Worm (Caenorhabditis elegans) whole organism, late embryonic: Measurements from ENCODE around the gene H25P19.1.

Source experiments
- C08G9.2 ChIP-seq: sonication (generic microtip); optimal IDR thresholded peaks from 2 replicates; lab custom pipeline; 2016; ENCODE audit warnings: mild to moderate bottlenecking, missing genetic modification characterization, moderate library complexity, missing compliant biosample characterization
- K02D7.2 ChIP-seq: sonication (generic microtip); optimal IDR thresholded peaks from 2 replicates; lab custom pipeline; 2017; ENCODE audit warnings: mild to moderate bottlenecking, missing genetic modification characterization, missing compliant biosample characterization
- K09A11.1 ChIP-seq: sonication (generic microtip); optimal IDR thresholded peaks from 2 replicates; lab custom pipeline; 2017; ENCODE audit warnings: antibody characterized with exemption, mild to moderate bottlenecking, missing genetic modification characterization, missing compliant biosample characterization; ENCODE audit not compliant: insufficient read depth
- ahr-1 ChIP-seq: sonication (generic microtip); optimal IDR thresholded peaks from 2 replicates; lab custom pipeline; 2016; ENCODE audit warnings: missing genetic modification characterization, missing compliant biosample characterization
- ceh-14 ChIP-seq: sonication (generic microtip); optimal IDR thresholded peaks from 2 replicates; lab custom pipeline; 2016; ENCODE audit warnings: missing genotype, missing genetic modification characterization, missing compliant biosample characterization
- ceh-19 ChIP-seq: fragments of 200-800 bp; sonication (Bioruptor generic); optimal IDR thresholded peaks from 2 replicates; lab custom pipeline; 2018; ENCODE audit warnings: mild to moderate bottlenecking, missing genetic modification characterization, missing compliant biosample characterization
- ceh-2 ChIP-seq: sonication (generic microtip); optimal IDR thresholded peaks from 2 replicates; lab custom pipeline; 2016; ENCODE audit warnings: missing genotype, missing genetic modification characterization, missing compliant biosample characterization
- ceh-24 ChIP-seq: sonication (generic microtip); optimal IDR thresholded peaks from 2 replicates; lab custom pipeline; 2016; ENCODE audit warnings: mild to moderate bottlenecking, missing genetic modification characterization, missing compliant biosample characterization
- ceh-31 ChIP-seq: sonication (generic microtip); optimal IDR thresholded peaks from 2 replicates; lab custom pipeline; 2016; ENCODE audit warnings: missing genetic modification characterization, missing compliant biosample characterization
- ceh-45 ChIP-seq: fragments of 200-800 bp; sonication (Bioruptor generic); IDR thresholded peaks from 2 replicates; pipeline ENCODE4 v1.3.6; 2022; ENCODE audit warnings: missing genetic modification reagents, missing genetic modification characterization, missing compliant biosample characterization
- dmd-4 ChIP-seq: sonication (generic microtip); optimal IDR thresholded peaks from 2 replicates; lab custom pipeline; 2016; ENCODE audit warnings: borderline replicate concordance, missing genetic modification characterization, missing compliant biosample characterization
- dve-1 ChIP-seq: sonication (generic microtip); optimal IDR thresholded peaks from 2 replicates; lab custom pipeline; 2017; ENCODE audit warnings: antibody characterized with exemption, mild to moderate bottlenecking, missing genetic modification characterization, missing compliant biosample characterization
- elt-2 ChIP-seq: sonication (generic microtip); optimal IDR thresholded peaks from 2 replicates; lab custom pipeline; 2016; ENCODE audit warnings: missing genetic modification reagents, missing genetic modification characterization, missing compliant biosample characterization
- eyg-1 ChIP-seq: sonication (generic microtip); optimal IDR thresholded peaks from 2 replicates; lab custom pipeline; 2016; ENCODE audit warnings: missing genotype, missing genetic modification characterization, missing compliant biosample characterization
- fax-1 ChIP-seq: sonication (generic microtip); optimal IDR thresholded peaks from 2 replicates; lab custom pipeline; 2016; ENCODE audit warnings: missing genotype, missing genetic modification characterization, missing compliant biosample characterization
- fkh-10 ChIP-seq: fragments of 150-350 bp; optimal IDR thresholded peaks from 2 replicates; lab custom pipeline; 2014; ENCODE audit warnings: missing biosample characterization, missing genetic modification reagents, missing genetic modification characterization
- gmeb-2 ChIP-seq: sonication (generic microtip); optimal IDR thresholded peaks from 2 replicates; lab custom pipeline; 2016; ENCODE audit warnings: missing genetic modification characterization, inconsistent platforms, missing compliant biosample characterization
- hlh-15 ChIP-seq: sonication (generic microtip); optimal IDR thresholded peaks from 2 replicates; lab custom pipeline; 2016; ENCODE audit warnings: missing genetic modification characterization, missing compliant biosample characterization
- hlh-30 ChIP-seq: sonication (generic microtip); optimal IDR thresholded peaks from 2 replicates; lab custom pipeline; 2017; ENCODE audit warnings: antibody characterized with exemption, missing genetic modification characterization, missing compliant biosample characterization; ENCODE audit not compliant: insufficient read depth
- hlh-6 ChIP-seq: sonication (generic microtip); optimal IDR thresholded peaks from 2 replicates; lab custom pipeline; 2016; ENCODE audit warnings: missing genotype, missing genetic modification characterization, missing compliant biosample characterization
- lin-11 ChIP-seq: fragments of 200-800 bp; sonication (Bioruptor generic); optimal IDR thresholded peaks from 2 replicates; lab custom pipeline; 2018; ENCODE audit warnings: mild to moderate bottlenecking, missing genetic modification characterization, missing compliant biosample characterization
- nhr-11 ChIP-seq: fragments of 150-350 bp; optimal IDR thresholded peaks from 2 replicates; lab custom pipeline; 2014; ENCODE audit warnings: missing biosample characterization, missing genetic modification characterization
- npax-4 ChIP-seq: sonication (generic microtip); optimal IDR thresholded peaks from 2 replicates; lab custom pipeline; 2016; ENCODE audit warnings: missing genetic modification characterization, missing compliant biosample characterization
- odd-2 ChIP-seq: sonication (generic microtip); optimal IDR thresholded peaks from 2 replicates; lab custom pipeline; 2017; ENCODE audit warnings: antibody characterized with exemption, mild to moderate bottlenecking, missing genetic modification characterization, missing compliant biosample characterization
- pag-3 ChIP-seq: sonication (generic microtip); optimal IDR thresholded peaks from 2 replicates; lab custom pipeline; 2016; ENCODE audit warnings: missing compliant biosample characterization, missing genetic modification characterization, borderline replicate concordance
- pat-9 ChIP-seq: fragments of 200-800 bp; sonication (Bioruptor generic); optimal IDR thresholded peaks from 2 replicates; lab custom pipeline; 2018; ENCODE audit warnings: mild to moderate bottlenecking, missing genetic modification characterization, moderate library complexity, missing compliant biosample characterization
- pax-1 ChIP-seq: fragments of 150-350 bp; optimal IDR thresholded peaks from 2 replicates; lab custom pipeline; 2014; ENCODE audit warnings: missing biosample characterization, missing genetic modification characterization
- pha-4 ChIP-seq: fragments of 150-350 bp; optimal IDR thresholded peaks from 2 replicates; lab custom pipeline; 2018; ENCODE audit warnings: missing biosample characterization, missing genetic modification reagents, missing genetic modification characterization
- pros-1 ChIP-seq: fragments of 150-350 bp; optimal IDR thresholded peaks from 2 replicates; lab custom pipeline; 2014; ENCODE audit warnings: missing biosample characterization, missing genetic modification reagents, missing genetic modification characterization
- rnt-1 ChIP-seq: sonication (generic microtip); optimal IDR thresholded peaks from 2 replicates; lab custom pipeline; 2016; ENCODE audit warnings: missing genetic modification characterization, missing compliant biosample characterization
- sdc-2 ChIP-seq: sonication (generic microtip); optimal IDR thresholded peaks from 2 replicates; lab custom pipeline; 2016; ENCODE audit warnings: missing genotype, missing genetic modification characterization, missing compliant biosample characterization
- sox-2 ChIP-seq: fragments of 200-800 bp; sonication (Bioruptor generic); IDR thresholded peaks from 2 replicates; pipeline ENCODE4 v1.3.6; 2022; ENCODE audit warnings: missing genetic modification reagents, missing genetic modification characterization, missing compliant biosample characterization
- sox-4 ChIP-seq: sonication (generic microtip); optimal IDR thresholded peaks from 2 replicates; lab custom pipeline; 2017; ENCODE audit warnings: mild to moderate bottlenecking, missing genetic modification characterization, inconsistent platforms, missing compliant biosample characterization
- syd-9 ChIP-seq: sonication (generic microtip); optimal IDR thresholded peaks from 2 replicates; lab custom pipeline; 2016; ENCODE audit warnings: mild to moderate bottlenecking, missing genetic modification characterization, moderate library complexity, missing compliant biosample characterization
- tbx-2 ChIP-seq: sonication (generic microtip); optimal IDR thresholded peaks from 2 replicates; lab custom pipeline; 2016; ENCODE audit warnings: missing genetic modification characterization, missing compliant biosample characterization
- tbx-7 ChIP-seq: sonication (generic microtip); optimal IDR thresholded peaks from 2 replicates; lab custom pipeline; 2016; ENCODE audit warnings: missing genotype, missing genetic modification characterization, missing compliant biosample characterization
- ttx-3 ChIP-seq: sonication (generic microtip); optimal IDR thresholded peaks from 2 replicates; lab custom pipeline; 2016; ENCODE audit warnings: missing genetic modification reagents, missing genetic modification characterization, missing compliant biosample characterization
- unc-3 ChIP-seq, 2 experiments: fragments of 200-800 bp in 1 of 2; sonication (Bioruptor generic) in 1 of 2; sonication (generic microtip) in 1 of 2; conservative IDR thresholded peaks in 1 of 2; optimal IDR thresholded peaks in 1 of 2; 2 replicates each; pipeline versions ENCODE4 v1.3.6 to Lab custom; 2016 to 2022; ENCODE audit warnings: missing compliant biosample characterization in 2 of 2, missing genetic modification characterization in 2 of 2, missing genetic modification reagents in 1 of 2
- unc-42 ChIP-seq: sonication (generic microtip); optimal IDR thresholded peaks from 2 replicates; lab custom pipeline; 2016; ENCODE audit warnings: missing genotype, missing genetic modification characterization, missing compliant biosample characterization
- unc-86 ChIP-seq: sonication (generic microtip); optimal IDR thresholded peaks from 2 replicates; lab custom pipeline; 2016; ENCODE audit warnings: missing genetic modification characterization, missing compliant biosample characterization

Gene H25P19.1

ce11 chrV:654402-654801, 33.1 kb upstream of the H25P19.1 start, which contains the start of gene srj-6:
srj-6 (minus strand) TSS chrV:654502.
- TF ChIP-seq unc-86, result no peak
- TF ChIP-seq hlh-15 (tag; lab: Kevin White, UChicago), result no peak
- TF ChIP-seq sdc-2 (tag; lab: Kevin White, UChicago), result no peak
- TF ChIP-seq hlh-30 (tag; lab: Kevin White, UChicago), result no peak
- TF ChIP-seq ceh-19 (GFP tag; lab: Kevin White, UChicago), result no peak
- no peak for TF ChIP-seq pat-9
- no peak for TF ChIP-seq eyg-1 (tag; lab: Kevin White, UChicago)
- no peak for TF ChIP-seq K09A11.1 (tag; lab: Kevin White, UChicago)
- no peak for TF ChIP-seq nhr-11 (tag; lab: Kevin White, UChicago)
- TF ChIP-seq dmd-4 (tag; lab: Kevin White, UChicago), result no peak
- no peak for TF ChIP-seq pros-1 (tag; lab: Kevin White, UChicago)
- TF ChIP-seq K02D7.2 (tag; lab: Kevin White, UChicago), result no peak
- TF ChIP-seq pag-3 (tag; lab: Kevin White, UChicago), result no peak
- TF ChIP-seq fkh-10 (GFP tag; lab: Kevin White, UChicago), result no peak
- TF ChIP-seq npax-4 (tag; lab: Kevin White, UChicago), result no peak
- TF ChIP-seq pha-4 (tag; lab: Kevin White, UChicago), result no peak
- TF ChIP-seq elt-2, result no peak
- TF ChIP-seq sox-2 (GFP tag; lab: Robert Waterston, UW), result no peak

- TF ChIP-seq ceh-24, result no peak
- no peak for TF ChIP-seq C08G9.2 (tag; lab: Kevin White, UChicago)
- TF ChIP-seq hlh-6 (tag; lab: Kevin White, UChicago), result no peak
- TF ChIP-seq lin-11 (tag; lab: Kevin White, UChicago), result no peak
- no peak for TF ChIP-seq ahr-1 (tag; lab: Kevin White, UChicago)
- TF ChIP-seq fax-1 (tag; lab: Kevin White, UChicago), result no peak
- TF ChIP-seq K02D7.2 (tag; lab: Kevin White, UChicago), result no peak
- TF ChIP-seq hlh-30 (tag; lab: Kevin White, UChicago), result no peak
- no peak for TF ChIP-seq sox-4
- TF ChIP-seq rnt-1 (tag; lab: Kevin White, UChicago), result no peak
- TF ChIP-seq fkh-10 (GFP tag; lab: Kevin White, UChicago), result no peak
- TF ChIP-seq tbx-2, result no peak
- no peak for TF ChIP-seq ceh-31 (tag; lab: Kevin White, UChicago)
- no peak for TF ChIP-seq gmeb-2 (tag; lab: Kevin White, UChicago)
- TF ChIP-seq unc-42 (tag; lab: Kevin White, UChicago), result no peak
- TF ChIP-seq hlh-15 (tag; lab: Kevin White, UChicago), result no peak
- TF ChIP-seq ceh-19 (GFP tag; lab: Kevin White, UChicago), result no peak
- no peak for TF ChIP-seq pha-4 (tag; lab: Kevin White, UChicago)
- no peak for TF ChIP-seq ceh-45 (GFP tag; lab: Robert Waterston, UW)
These were observed 31.7 kb upstream of the H25P19.1 start, which contains the start of gene srh-245 for ce11 chrV:655823-656222. srh-245 (minus strand) TSS chrV:655923.

ce11 chrV:657678-658077, 29.8 kb upstream of the H25P19.1 start, which contains the start of gene srh-246:
srh-246 (minus strand) TSS chrV:657778.
- TF ChIP-seq lin-11 (tag; lab: Kevin White, UChicago) (no peak), ceh-2 (tag; lab: Kevin White, UChicago) (no peak), syd-9 (tag; lab: Kevin White, UChicago) (no peak), ttx-3 (tag; lab: Kevin White, UChicago) (no peak), tbx-7 (tag; lab: Kevin White, UChicago) (no peak), ceh-24 (no peak), dve-1 (no peak), ceh-14 (tag; lab: Kevin White, UChicago) (no peak), pax-1 (tag; lab: Kevin White, UChicago) (no peak), hlh-15 (tag; lab: Kevin White, UChicago) (no peak), elt-2 (no peak), nhr-11 (tag; lab: Kevin White, UChicago) (no peak), odd-2 (no peak), unc-3 (GFP tag; conservative IDR thresholded peaks at IDR 0.05; lab: Robert Waterston, UW) (no peak), unc-3 (tag; optimal IDR thresholded peaks at IDR 0.05; lab: Kevin White, UChicago) (no peak), hlh-6 (tag; lab: Kevin White, UChicago) (no peak)
